Worm (Caenorhabditis elegans) whole organism, L2 larva: ENCODE measurements around the gene rps-13.

ENCODE experiments used
- F13H6.1 ChIP-seq: sonication (generic microtip); optimal IDR thresholded peaks from 2 replicates; lab custom pipeline; 2016; ENCODE audit warnings: missing genetic modification characterization, missing compliant biosample characterization
- egl-27 ChIP-seq: sonication (generic microtip); optimal IDR thresholded peaks from 3 replicates; lab custom pipeline; 2017; ENCODE audit warnings: missing biosample characterization, missing genetic modification reagents, missing genetic modification characterization
- lsy-2 ChIP-seq, 2 experiments: fragments of 150-350 bp in 1 of 2; sonication (generic microtip) in 1 of 2; optimal IDR thresholded peaks; 2 replicates each; lab custom pipeline; 2014 to 2017; ENCODE audit warnings: missing biosample characterization in 2 of 2, missing genetic modification characterization in 2 of 2
- zag-1 ChIP-seq: fragments of 150-350 bp; optimal IDR thresholded peaks from 2 replicates; lab custom pipeline; 2014; ENCODE audit warnings: missing biosample characterization, missing genetic modification characterization
- ztf-11 ChIP-seq: sonication (generic microtip); optimal IDR thresholded peaks from 2 replicates; lab custom pipeline; 2017; ENCODE audit warnings: missing biosample characterization, missing genetic modification characterization

ce11 chrIII:6411914-6412313, 37.1 kb upstream of the rps-13 start, which contains the start of gene C05D11.5:
- no peak for TF ChIP-seq ztf-11 (tag; lab: Kevin White, UChicago)
- TF ChIP-seq lsy-2 (tag; optimal IDR thresholded peaks at IDR 0.05; lab: Kevin White, UChicago), result no peak
- TF ChIP-seq F13H6.1, result no peak
- no peak for TF ChIP-seq egl-27 (tag; lab: Kevin White, UChicago)
- TF ChIP-seq zag-1, result no peak
